Fruit fly (Drosophila melanogaster) whole organism, embryonic: ENCODE data around the gene CG13670.
A peak's percentile ranks its signal among the peaks of the same experiment; 100 is the strongest.

Experiments used
- ATbp ChIP-seq: fragments of 200-800 bp; sonication (Bioruptor generic); optimal IDR thresholded peaks from 2 replicates; lab custom pipeline; 2017; ENCODE audit warnings: missing biosample characterization, mild to moderate bottlenecking, missing genetic modification characterization, missing genetic modification reagents
- BtbVII ChIP-seq: fragments of 200-800 bp; sonication (Bioruptor generic); optimal IDR thresholded peaks from 3 replicates; lab custom pipeline; 2017; ENCODE audit warnings: missing biosample characterization, mild to moderate bottlenecking, missing genetic modification characterization
- Bteb2 ChIP-seq: fragments of 200-800 bp; sonication (Bioruptor generic); optimal IDR thresholded peaks from 2 replicates; lab custom pipeline; 2016; ENCODE audit warnings: missing biosample characterization, missing genetic modification characterization
- CG10366 ChIP-seq: fragments of 200-800 bp; sonication (Bioruptor generic); IDR thresholded peaks from 2 replicates; pipeline ENCODE4 v1.3.6; 2022; ENCODE audit warnings: missing biosample characterization, missing genetic modification characterization
- CG11093 ChIP-seq: fragments of 200-800 bp; sonication (Bioruptor generic); IDR thresholded peaks from 3 replicates; pipeline ENCODE4 v1.3.6; 2022; ENCODE audit warnings: missing biosample characterization, missing genetic modification characterization
- CG13123 ChIP-seq: fragments of 200-800 bp; sonication (Bioruptor generic); optimal IDR thresholded peaks from 2 replicates; lab custom pipeline; 2016; ENCODE audit warnings: missing biosample characterization, missing genetic modification characterization
- CG14050 ChIP-seq: fragments of 200-800 bp; sonication (Bioruptor generic); IDR thresholded peaks from 3 replicates; pipeline ENCODE4 v1.3.6; 2022; ENCODE audit warnings: missing biosample characterization, missing genetic modification characterization
- CG14667 ChIP-seq: fragments of 200-800 bp; sonication (Bioruptor generic); IDR thresholded peaks from 2 replicates; pipeline ENCODE4 v1.3.6; 2022; ENCODE audit warnings: missing biosample characterization, missing genetic modification characterization
- CG1603 ChIP-seq: fragments of 200-800 bp; sonication (Bioruptor generic); optimal IDR thresholded peaks from 2 replicates; lab custom pipeline; 2019; ENCODE audit warnings: missing biosample characterization, mild to moderate bottlenecking, missing genetic modification characterization, moderate library complexity
- CG17612 ChIP-seq: fragments of 200-800 bp; sonication (Bioruptor generic); IDR thresholded peaks from 2 replicates; pipeline ENCODE4 v1.3.6; 2022; ENCODE audit warnings: missing biosample characterization, missing genetic modification characterization
- CG17802 ChIP-seq: fragments of 200-800 bp; sonication (Bioruptor generic); optimal IDR thresholded peaks from 2 replicates; lab custom pipeline; 2018; ENCODE audit warnings: missing biosample characterization, mild to moderate bottlenecking, missing genetic modification characterization, moderate library complexity
- CG2889 ChIP-seq: fragments of 200-800 bp; sonication (Bioruptor generic); IDR thresholded peaks from 3 replicates; pipeline ENCODE4 v1.3.6; 2022; ENCODE audit warnings: missing biosample characterization, missing genetic modification characterization
- CG30403 ChIP-seq: fragments of 200-800 bp; sonication (Bioruptor generic); optimal IDR thresholded peaks from 3 replicates; lab custom pipeline; 2016; ENCODE audit warnings: missing biosample characterization, missing genetic modification characterization
- CG3847 ChIP-seq: fragments of 200-800 bp; sonication (Bioruptor generic); IDR thresholded peaks from 2 replicates; pipeline ENCODE4 v1.3.6; 2022; ENCODE audit warnings: missing biosample characterization, missing genetic modification characterization
- CG43689 ChIP-seq: fragments of 200-800 bp; sonication (Bioruptor generic); IDR thresholded peaks from 2 replicates; pipeline ENCODE4 v1.3.6; 2022; ENCODE audit warnings: missing biosample characterization, missing genetic modification characterization
- CG4707 ChIP-seq: fragments of 200-800 bp; sonication (Bioruptor generic); optimal IDR thresholded peaks from 2 replicates; lab custom pipeline; 2018; ENCODE audit warnings: missing biosample characterization, mild to moderate bottlenecking, missing genetic modification characterization, moderate library complexity
- CG5180 ChIP-seq: fragments of 200-800 bp; sonication (Bioruptor generic); optimal IDR thresholded peaks from 3 replicates; lab custom pipeline; 2017; ENCODE audit warnings: missing biosample characterization, missing genetic modification characterization, mild to moderate bottlenecking, moderate library complexity, missing genetic modification reagents
- CG6791 ChIP-seq: fragments of 200-800 bp; sonication (Bioruptor generic); IDR thresholded peaks from 3 replicates; pipeline ENCODE4 v1.3.6; 2022; ENCODE audit warnings: missing biosample characterization, missing genetic modification characterization; ENCODE audit not compliant: partially characterized antibody
- CG7372 ChIP-seq: fragments of 200-800 bp; sonication (Bioruptor generic); IDR thresholded peaks from 2 replicates; pipeline ENCODE4 v1.3.6; 2022; ENCODE audit warnings: missing biosample characterization, missing genetic modification characterization
- CG7928 ChIP-seq: fragments of 200-800 bp; sonication (Bioruptor generic); optimal IDR thresholded peaks from 2 replicates; lab custom pipeline; 2017; ENCODE audit warnings: missing biosample characterization, mild to moderate bottlenecking, missing genetic modification characterization
- CG8388 ChIP-seq: fragments of 200-800 bp; sonication (Bioruptor generic); optimal IDR thresholded peaks from 2 replicates; lab custom pipeline; 2019; ENCODE audit warnings: missing biosample characterization, mild to moderate bottlenecking, missing genetic modification characterization, moderate library complexity
- CG8924 ChIP-seq: fragments of 200-800 bp; optimal IDR thresholded peaks from 3 replicates; lab custom pipeline; 2019; ENCODE audit warnings: missing biosample characterization, mild to moderate bottlenecking, missing genetic modification characterization, moderate library complexity
- Camta ChIP-seq: fragments of 200-800 bp; sonication (Bioruptor generic); optimal IDR thresholded peaks from 2 replicates; lab custom pipeline; 2016; ENCODE audit warnings: missing biosample characterization, missing genetic modification characterization
- D19B ChIP-seq: fragments of 200-800 bp; sonication (Bioruptor generic); optimal IDR thresholded peaks from 2 replicates; lab custom pipeline; 2017; ENCODE audit warnings: missing biosample characterization, mild to moderate bottlenecking, missing genetic modification characterization
- Dp ChIP-seq: fragments of 200-800 bp; sonication (Bioruptor generic); optimal IDR thresholded peaks from 2 replicates; lab custom pipeline; 2018; ENCODE audit warnings: missing biosample characterization, mild to moderate bottlenecking, missing genetic modification characterization, moderate library complexity
- GATAe ChIP-seq: fragments of 200-800 bp; sonication (Bioruptor generic); conservative IDR thresholded peaks from 2 replicates; pipeline ENCODE4 v1.3.6; 2022; ENCODE audit warnings: missing biosample characterization, missing genetic modification characterization
- Max ChIP-seq: fragments of 200-800 bp; sonication (Bioruptor generic); optimal IDR thresholded peaks from 2 replicates; lab custom pipeline; 2016; ENCODE audit warnings: missing biosample characterization, mild to moderate bottlenecking, missing genetic modification characterization
- Nf-YC ChIP-seq: fragments of 200-800 bp; optimal IDR thresholded peaks from 3 replicates; lab custom pipeline; 2019; ENCODE audit warnings: missing biosample characterization, mild to moderate bottlenecking, missing genetic modification characterization, moderate library complexity
- Opbp ChIP-seq: fragments of 200-800 bp; sonication (Bioruptor generic); IDR thresholded peaks from 3 replicates; pipeline ENCODE4 v1.3.6; 2022; ENCODE audit warnings: missing biosample characterization, missing genetic modification characterization; ENCODE audit not compliant: partially characterized antibody
- Ravus ChIP-seq: fragments of 200-800 bp; sonication (Bioruptor generic); IDR thresholded peaks from 2 replicates; pipeline ENCODE4 v1.3.6; 2022; ENCODE audit warnings: missing biosample characterization, missing genetic modification characterization
- Sox102F ChIP-seq: fragments of 200-800 bp; sonication (Bioruptor generic); optimal IDR thresholded peaks from 2 replicates; lab custom pipeline; 2018; ENCODE audit warnings: missing biosample characterization, mild to moderate bottlenecking, missing genetic modification characterization, moderate library complexity
- Ssrp ChIP-seq: fragments of 200-800 bp; sonication (Bioruptor generic); optimal IDR thresholded peaks from 2 replicates; lab custom pipeline; 2018; ENCODE audit warnings: missing biosample characterization, mild to moderate bottlenecking, missing genetic modification characterization, moderate library complexity
- YL-1 ChIP-seq: fragments of 200-800 bp; sonication (Bioruptor generic); optimal IDR thresholded peaks from 3 replicates; lab custom pipeline; 2017; ENCODE audit warnings: missing biosample characterization, mild to moderate bottlenecking, missing genetic modification characterization
- abd-A ChIP-seq: fragments of 200-800 bp; sonication (Bioruptor generic); optimal IDR thresholded peaks from 3 replicates; lab custom pipeline; 2019; ENCODE audit warnings: missing biosample characterization, mild to moderate bottlenecking, missing genetic modification characterization, moderate library complexity
- ato ChIP-seq: fragments of 200-800 bp; sonication (Bioruptor generic); IDR thresholded peaks from 2 replicates; pipeline ENCODE4 v1.3.6; 2022; ENCODE audit warnings: missing biosample characterization, missing genetic modification characterization; ENCODE audit not compliant: partially characterized antibody
- bowl ChIP-seq: fragments of 200-800 bp; sonication (Bioruptor generic); IDR thresholded peaks from 2 replicates; pipeline ENCODE4 v1.3.6; 2022; ENCODE audit warnings: missing biosample characterization, missing genetic modification characterization
- cg ChIP-seq: fragments of 200-800 bp; sonication (Bioruptor generic); optimal IDR thresholded peaks from 3 replicates; lab custom pipeline; 2019; ENCODE audit warnings: missing biosample characterization, mild to moderate bottlenecking, missing genetic modification characterization, moderate library complexity
- ewg ChIP-seq: fragments of 200-800 bp; sonication (Bioruptor generic); optimal IDR thresholded peaks from 3 replicates; lab custom pipeline; 2017; ENCODE audit warnings: mild to moderate bottlenecking, missing biosample characterization, missing genetic modification reagents, missing genetic modification characterization
- fd3F ChIP-seq: fragments of 200-800 bp; sonication (Bioruptor generic); optimal IDR thresholded peaks from 2 replicates; lab custom pipeline; 2018; ENCODE audit warnings: missing biosample characterization, mild to moderate bottlenecking, missing genetic modification characterization, moderate library complexity
- fru ChIP-seq: fragments of >200 bp; optimal IDR thresholded peaks from 2 replicates; lab custom pipeline; 2017
- fu2 ChIP-seq: fragments of 200-800 bp; sonication (Bioruptor generic); optimal IDR thresholded peaks from 2 replicates; lab custom pipeline; 2016; ENCODE audit warnings: missing biosample characterization, missing genetic modification characterization
- grau ChIP-seq: fragments of 200-800 bp; optimal IDR thresholded peaks from 3 replicates; lab custom pipeline; 2019; ENCODE audit warnings: missing biosample characterization, mild to moderate bottlenecking, missing genetic modification characterization, moderate library complexity
- grn ChIP-seq: fragments of 200-800 bp; sonication (Bioruptor generic); optimal IDR thresholded peaks from 3 replicates; lab custom pipeline; 2017; ENCODE audit warnings: missing biosample characterization, missing genetic modification characterization
- gsb-n ChIP-seq: fragments of 200-800 bp; sonication (Bioruptor generic); optimal IDR thresholded peaks from 3 replicates; lab custom pipeline; 2018; ENCODE audit warnings: missing biosample characterization, mild to moderate bottlenecking, missing genetic modification characterization
- lbe ChIP-seq: fragments of 200-800 bp; sonication (Bioruptor generic); optimal IDR thresholded peaks from 2 replicates; lab custom pipeline; 2016; ENCODE audit warnings: missing biosample characterization, mild to moderate bottlenecking, missing genetic modification characterization
- mld ChIP-seq: fragments of 200-800 bp; sonication (Bioruptor generic); IDR thresholded peaks from 3 replicates; pipeline ENCODE4 v1.3.6; 2022; ENCODE audit warnings: missing biosample characterization, missing genetic modification characterization; ENCODE audit not compliant: partially characterized antibody
- psq ChIP-seq: fragments of 200-800 bp; sonication (Bioruptor generic); optimal IDR thresholded peaks from 2 replicates; lab custom pipeline; 2017; ENCODE audit warnings: missing biosample characterization, missing genetic modification characterization
- salm ChIP-seq: fragments of 200-800 bp; sonication (Bioruptor generic); optimal IDR thresholded peaks from 2 replicates; lab custom pipeline; 2018; ENCODE audit warnings: missing biosample characterization, mild to moderate bottlenecking, missing genetic modification characterization
- tgo ChIP-seq: fragments of 200-800 bp; sonication (Bioruptor generic); IDR thresholded peaks from 3 replicates; pipeline ENCODE4 v1.3.6; 2022; ENCODE audit warnings: missing biosample characterization, missing genetic modification characterization
- trh ChIP-seq: fragments of 200-800 bp; sonication (Bioruptor generic); optimal IDR thresholded peaks from 2 replicates; lab custom pipeline; 2016; ENCODE audit warnings: missing biosample characterization, missing genetic modification characterization
- yki ChIP-seq: fragments of >200 bp; optimal IDR thresholded peaks from 3 replicates; lab custom pipeline; 2018

CG13670 gene

DNA sequence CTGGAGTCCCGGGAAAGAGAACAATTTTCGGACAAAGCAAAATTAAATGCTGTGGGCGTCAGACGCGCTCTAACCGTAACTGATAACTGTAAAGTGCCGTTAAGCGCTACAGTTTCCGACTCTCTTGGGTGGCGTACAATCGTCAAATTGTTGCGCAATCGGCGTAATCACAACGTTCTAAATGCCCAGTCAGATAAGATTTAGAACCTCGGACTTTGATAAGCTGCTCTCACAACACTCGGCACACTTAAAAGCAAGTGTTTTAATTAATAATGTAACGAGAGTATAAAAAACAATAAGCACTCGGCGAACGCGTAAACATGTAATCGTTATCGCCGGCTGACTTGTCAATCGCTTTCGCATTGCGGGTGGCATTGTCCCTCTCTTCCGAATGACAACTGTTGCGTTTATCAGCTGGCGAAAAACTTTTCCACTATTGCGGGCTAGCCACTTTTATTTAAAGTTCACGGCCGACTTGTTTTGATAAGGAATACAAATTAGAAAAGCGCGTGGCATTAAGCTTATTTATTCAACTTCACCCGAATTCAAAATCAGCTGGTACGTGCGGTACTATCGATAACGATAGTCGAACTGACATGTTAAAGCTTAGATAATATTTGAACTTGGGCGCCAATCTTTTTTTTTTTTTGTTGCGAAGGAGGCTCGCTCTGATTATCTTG is 38.4 kb downstream of the CG13670 start (continued):
- TF ChIP-seq Opbp (GFP tag; lab: Robert Waterston, UW): no peak; the same call in 2 of the 3 replicates
- no peak for TF ChIP-seq CG1603 (tag; lab: Kevin White, UChicago)
- no peak for TF ChIP-seq CG10366
- TF ChIP-seq CG43689 (GFP tag; lab: Robert Waterston, UW): no peak
- no peak for TF ChIP-seq trh (GFP tag; lab: Kevin White, UChicago)
- no peak for TF ChIP-seq CG8388
- no peak for TF ChIP-seq fu2
- no peak for TF ChIP-seq ATbp (GFP tag; lab: Kevin White, UChicago)
- no peak for TF ChIP-seq Ravus (GFP tag; lab: Robert Waterston, UW)
- no peak for TF ChIP-seq CG3847
- TF ChIP-seq abd-A (tag; lab: Kevin White, UChicago): no peak
- no peak for TF ChIP-seq psq
- TF ChIP-seq Bteb2: no peak
- peak; percentile 74 for TF ChIP-seq CG6791
- TF ChIP-seq CG17802 (tag; lab: Kevin White, UChicago): no peak
- TF ChIP-seq CG17612: no peak
- no peak for TF ChIP-seq ewg
- no peak for TF ChIP-seq fru (lab: Kevin White, UChicago)
- peak; percentile 50 for TF ChIP-seq GATAe (GFP tag; lab: Robert Waterston, UW)
- TF ChIP-seq CG5180 (GFP tag; lab: Kevin White, UChicago): no peak
- TF ChIP-seq YL-1: no peak
- TF ChIP-seq tgo (GFP tag; lab: Robert Waterston, UW): no peak
- no peak for TF ChIP-seq CG14050
- TF ChIP-seq salm (tag; lab: Kevin White, UChicago): no peak
- no peak for TF ChIP-seq Max (GFP tag; lab: Kevin White, UChicago)
- TF ChIP-seq fd3F (GFP tag; lab: Kevin White, UChicago): no peak
- TF ChIP-seq CG4707 (GFP tag; lab: Kevin White, UChicago): no peak
- TF ChIP-seq Nf-YC (tag; lab: Kevin White, UChicago): no peak
- TF ChIP-seq Sox102F (GFP tag; lab: Kevin White, UChicago): no peak
- no peak for TF ChIP-seq CG7928 (GFP tag; lab: Kevin White, UChicago)
- no peak for TF ChIP-seq CG30403
- TF ChIP-seq BtbVII (GFP tag; lab: Kevin White, UChicago): no peak
- no peak for TF ChIP-seq CG8924 (tag; lab: Kevin White, UChicago)
- peak; percentile 83 for TF ChIP-seq Dp (GFP tag; lab: Kevin White, UChicago)
- no peak for TF ChIP-seq lbe
- TF ChIP-seq mld (GFP tag; lab: Robert Waterston, UW): 0 out of 3 replicates have a peak, but pooled peaks have one; percentile 61
- no peak for TF ChIP-seq yki (lab: Kevin White, UChicago)
- TF ChIP-seq grn: peak; percentile 87
- TF ChIP-seq Camta: no peak
- TF ChIP-seq CG13123 (GFP tag; lab: Kevin White, UChicago): no peak
- peak; percentile 41; the same call in 1 of the 2 replicates for TF ChIP-seq ato (GFP tag; lab: Robert Waterston, UW)
- TF ChIP-seq grau: peak; percentile 17
- TF ChIP-seq gsb-n (tag; lab: Kevin White, UChicago): no peak
- no peak for TF ChIP-seq CG2889 (GFP tag; lab: Robert Waterston, UW)
- TF ChIP-seq CG7372 (GFP tag; lab: Robert Waterston, UW): no peak
- no peak for TF ChIP-seq bowl (GFP tag; lab: Robert Waterston, UW)
- TF ChIP-seq CG14667 (GFP tag; lab: Robert Waterston, UW): no peak
- TF ChIP-seq cg (GFP tag; lab: Kevin White, UChicago): no peak
- no peak for TF ChIP-seq D19B (GFP tag; lab: Kevin White, UChicago)
- TF ChIP-seq CG11093 (GFP tag; lab: Robert Waterston, UW): no peak
- TF ChIP-seq Ssrp: no peak
